Worm (Caenorhabditis elegans): ENCODE measurements around the gene Y39A1A.22.
A peak's percentile ranks its signal among the peaks of the same experiment; 100 is the strongest.

DNA sequence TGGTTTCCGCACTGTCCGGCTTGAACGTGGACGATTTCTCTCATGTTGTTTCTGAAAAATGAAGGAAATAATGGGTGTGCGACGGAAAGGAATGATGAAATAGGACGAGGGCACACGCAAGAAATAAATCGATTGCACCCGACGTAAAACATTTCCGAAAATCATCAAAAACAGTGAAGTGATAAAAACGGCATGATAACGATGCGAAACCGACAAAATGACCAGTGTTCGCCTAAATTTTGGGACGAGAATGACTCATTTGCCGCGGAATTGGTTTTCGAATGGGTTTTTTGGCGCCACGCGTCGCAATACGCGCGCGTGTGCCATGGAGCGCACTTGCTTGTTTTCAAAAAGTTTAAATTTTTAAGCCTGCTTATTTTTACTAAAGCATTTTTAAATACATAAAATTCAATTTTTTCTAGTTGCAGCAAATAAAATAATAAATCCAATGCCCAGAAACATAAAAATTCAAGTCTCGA lies 35.6 kb upstream of the Y39A1A.22 start, which contains the start of the genes tbb-1 and rib-2:
- no peak for TF ChIP-seq mdl-1 (tag; optimal IDR thresholded peaks at IDR 0.05)
- TF ChIP-seq nhr-25 (tag; optimal IDR thresholded peaks at IDR 0.05) = peak; percentile 78
- TF ChIP-seq pqm-1 (tag; optimal IDR thresholded peaks at IDR 0.05) = peak; percentile 88
- TF ChIP-seq ceh-82 (tag; optimal IDR thresholded peaks at IDR 0.05) = no peak
- TF ChIP-seq ceh-9 (tag; optimal IDR thresholded peaks at IDR 0.05) = no peak
